Worm (Caenorhabditis elegans) whole organism, midembryonic: ENCODE measurements around the gene H20J04.9.

Experiments used
- T22C8.4 ChIP-seq: fragments of 200-800 bp; sonication (Bioruptor generic); IDR thresholded peaks from 2 replicates; pipeline ENCODE4 v1.3.6; 2022; ENCODE audit warnings: missing genetic modification characterization, missing compliant biosample characterization
- klf-2 ChIP-seq: fragments of 200-800 bp; sonication (Bioruptor generic); conservative IDR thresholded peaks from 2 replicates; pipeline ENCODE4 v1.3.6; 2022; ENCODE audit warnings: missing genetic modification reagents, missing genetic modification characterization, missing compliant biosample characterization
- ref-1 ChIP-seq: fragments of 200-800 bp; sonication (Bioruptor generic); conservative IDR thresholded peaks from 2 replicates; pipeline ENCODE4 v1.3.6; 2022; ENCODE audit warnings: missing genetic modification reagents, missing genetic modification characterization, missing compliant biosample characterization
- ztf-23 ChIP-seq: fragments of 200-800 bp; sonication (Bioruptor generic); IDR thresholded peaks from 2 replicates; pipeline ENCODE4 v1.3.6; 2022; ENCODE audit warnings: missing genetic modification reagents, missing genetic modification characterization, missing compliant biosample characterization
- ztf-29 ChIP-seq: fragments of 200-800 bp; sonication (Bioruptor generic); IDR thresholded peaks from 2 replicates; pipeline ENCODE4 v1.3.6; 2022; ENCODE audit warnings: missing genetic modification reagents, missing genetic modification characterization, missing compliant biosample characterization

- TF ChIP-seq ref-1 (GFP tag; lab: Robert Waterston, UW) (no peak), ztf-23 (GFP tag; lab: Robert Waterston, UW) (no peak), T22C8.4 (no peak), klf-2 (no peak), ztf-29 (GFP tag; lab: Robert Waterston, UW) (no peak)
Measured at ce11 chrII:4359219-4359618, 8.2 kb downstream of the H20J04.9 start.
